Comparison of ENCODE assay signal across 5 worm cellular contexts in the genomic region with DNA sequence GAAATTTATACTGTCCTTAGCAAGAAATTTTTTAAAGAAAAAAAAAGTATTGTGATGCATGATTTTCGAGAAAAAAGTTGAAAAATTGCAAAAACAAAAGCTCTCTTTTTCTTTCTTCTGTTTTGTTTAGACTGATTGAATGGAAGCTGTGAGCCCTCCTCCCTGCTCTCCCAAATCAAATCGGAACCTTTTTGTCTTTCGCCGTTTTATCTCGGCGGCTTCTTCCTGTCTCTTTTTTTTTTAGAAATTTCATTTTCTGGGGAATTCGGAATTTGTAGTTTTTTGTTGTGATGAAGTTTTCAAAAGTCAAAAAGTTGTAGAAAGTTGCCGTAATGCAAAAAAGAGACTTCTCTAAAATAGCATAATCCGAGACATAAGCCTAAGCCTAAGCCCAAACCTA.
TF ChIP-seq lines count a peak whose summit lies in the region.

No protein-coding gene starts in this region.

TF ChIP-seq in whole organism, L1 larva, 84 proteins besides CTCF, POLR2A, EP300 and RAD21:
- peak; percentile 63 for TF ChIP-seq fkh-10 (GFP tag; optimal IDR thresholded peaks at IDR 0.05; lab: Kevin White, UChicago)
- no peak for TF ChIP-seq F16B12.6 (tag; optimal IDR thresholded peaks at IDR 0.05; lab: Kevin White, UChicago)
- TF ChIP-seq jun-1 (tag; optimal IDR thresholded peaks at IDR 0.05; lab: Kevin White, UChicago), result no peak
- TF ChIP-seq lin-14 (GFP tag; optimal IDR thresholded peaks at IDR 0.05; lab: Kevin White, UChicago), result peak; percentile 34
- no peak for TF ChIP-seq Y116A8C.19 (tag; optimal IDR thresholded peaks at IDR 0.05; lab: Kevin White, UChicago; ENCODE audit: borderline replicate concordance)
- no peak for TF ChIP-seq nhr-12 (tag; optimal IDR thresholded peaks at IDR 0.05; lab: Kevin White, UChicago)
TF ChIP-seq in whole organism, L1 larva: peak in this region for 2.

TF ChIP-seq in whole organism, L3 larva, 47 proteins besides CTCF, POLR2A, EP300 and RAD21:
- TF ChIP-seq egl-5 (tag; optimal IDR thresholded peaks at IDR 0.05; lab: Kevin White, UChicago), result no peak
- peak; percentile 61 for TF ChIP-seq fkh-10 (GFP tag; optimal IDR thresholded peaks at IDR 0.05; lab: Kevin White, UChicago)
- TF ChIP-seq nhr-11 (tag; optimal IDR thresholded peaks at IDR 0.05; lab: Kevin White, UChicago), result no peak

TF ChIP-seq in whole organism, L4 larva, 104 proteins besides CTCF, POLR2A, EP300 and RAD21:
- TF ChIP-seq lsy-2 (tag; optimal IDR thresholded peaks at IDR 0.05; lab: Kevin White, UChicago), result no peak
- peak in 1 of 2 experiments; percentile 56 for TF ChIP-seq unc-62 (GFP tag; optimal IDR thresholded peaks at IDR 0.05 in 1 of 2; lab: Kevin White, UChicago)
- TF ChIP-seq unc-62 (tag; optimal IDR thresholded peaks at IDR 0.05; lab: Kevin White, UChicago), result no peak
- TF ChIP-seq fkh-10 (GFP tag; optimal IDR thresholded peaks at IDR 0.05; lab: Kevin White, UChicago), result peak; percentile 6
- peak; percentile 8 for TF ChIP-seq ces-1 (GFP tag; optimal IDR thresholded peaks at IDR 0.05; lab: Kevin White, UChicago)
- TF ChIP-seq saeg-2 (GFP tag; IDR thresholded peaks at IDR 0.05; lab: Robert Waterston, UW), result no peak

TF ChIP-seq in whole organism, late embryonic, 69 proteins besides CTCF, POLR2A, EP300 and RAD21:
- peak; percentile 34 for TF ChIP-seq unc-42 (tag; optimal IDR thresholded peaks at IDR 0.05; lab: Kevin White, UChicago)
- no peak for TF ChIP-seq unc-86 (tag; optimal IDR thresholded peaks at IDR 0.05; lab: Kevin White, UChicago)

TF ChIP-seq in whole organism, mixed stage, embryonic, 35 proteins besides CTCF, POLR2A, EP300 and RAD21:
- TF ChIP-seq ces-1 (GFP tag; optimal IDR thresholded peaks at IDR 0.05; lab: Kevin White, UChicago), result peak; percentile 28
- no peak for TF ChIP-seq ceh-43 (GFP tag; optimal IDR thresholded peaks at IDR 0.05; lab: Kevin White, UChicago)

Comparison
In these comparisons a context has a peak if more than half of its experiments do, and no peak if none do; other contexts are left out.
1. Of the 29 proteins assayed by ChIP-seq in both whole organism, L4 larva and whole organism, L1 larva: peak only in whole organism, L4 larva: ces-1; only in whole organism, L1 larva: none; in both: fkh-10; in neither: 26; mixed calls (peak in some experiments, not most) for 1.